Worm (Caenorhabditis elegans) whole organism, young adult: ENCODE measurements around the gene C44C1.1.

Source experiments
- F57C9.4 ChIP-seq: sonication (generic microtip); optimal IDR thresholded peaks from 2 replicates; lab custom pipeline; 2017; ENCODE audit warnings: mild to moderate bottlenecking, missing genetic modification characterization, missing compliant biosample characterization
- K11D2.4 ChIP-seq: fragments of 200-800 bp; sonication (Bioruptor generic); IDR thresholded peaks from 2 replicates; pipeline ENCODE4 v1.3.6; 2022; ENCODE audit warnings: missing genetic modification reagents, missing genetic modification characterization, missing compliant biosample characterization
- ekl-4 ChIP-seq: fragments of 200-800 bp; sonication (Bioruptor generic); IDR thresholded peaks from 2 replicates; pipeline ENCODE4 v1.3.6; 2022; ENCODE audit warnings: missing genetic modification reagents, missing genetic modification characterization, missing compliant biosample characterization
- gei-17 ChIP-seq: fragments of 200-800 bp; sonication (Bioruptor generic); optimal IDR thresholded peaks from 2 replicates; lab custom pipeline; 2018; ENCODE audit warnings: mild to moderate bottlenecking, missing genetic modification characterization, missing compliant biosample characterization
- him-1 ChIP-seq: sonication (generic microtip); optimal IDR thresholded peaks from 2 replicates; lab custom pipeline; 2016; ENCODE audit warnings: missing genotype, missing genetic modification reagents, missing genetic modification characterization, missing compliant biosample characterization
- lir-1 ChIP-seq: fragments of 200-800 bp; sonication (Bioruptor generic); conservative IDR thresholded peaks from 2 replicates; pipeline ENCODE4 v1.3.6; 2022; ENCODE audit warnings: missing genetic modification reagents, missing genetic modification characterization, missing compliant biosample characterization
- mcd-1 ChIP-seq: fragments of 200-800 bp; sonication (Bioruptor generic); IDR thresholded peaks from 2 replicates; pipeline ENCODE4 v1.3.6; 2022; ENCODE audit warnings: missing genetic modification reagents, missing genetic modification characterization, missing compliant biosample characterization
- nhr-27 ChIP-seq: fragments of 200-800 bp; sonication (Bioruptor generic); optimal IDR thresholded peaks from 2 replicates; lab custom pipeline; 2018; ENCODE audit warnings: mild to moderate bottlenecking, missing genetic modification characterization, moderate library complexity, missing compliant biosample characterization
- nhr-90 ChIP-seq: sonication (generic microtip); optimal IDR thresholded peaks from 2 replicates; lab custom pipeline; 2016; ENCODE audit warnings: missing genotype, mild to moderate bottlenecking, missing genetic modification characterization, missing compliant biosample characterization
- unc-130 ChIP-seq: sonication (generic microtip); optimal IDR thresholded peaks from 2 replicates; lab custom pipeline; 2016; ENCODE audit warnings: missing genetic modification reagents, missing genetic modification characterization, missing compliant biosample characterization
- unc-62 ChIP-seq: fragments of 150-350 bp; optimal IDR thresholded peaks from 2 replicates; lab custom pipeline; 2014; ENCODE audit warnings: missing biosample characterization, missing genetic modification reagents, missing genetic modification characterization
- ztf-26 ChIP-seq: sonication (generic microtip); optimal IDR thresholded peaks from 2 replicates; lab custom pipeline; 2017; ENCODE audit warnings: missing genetic modification characterization, missing compliant biosample characterization

DNA sequence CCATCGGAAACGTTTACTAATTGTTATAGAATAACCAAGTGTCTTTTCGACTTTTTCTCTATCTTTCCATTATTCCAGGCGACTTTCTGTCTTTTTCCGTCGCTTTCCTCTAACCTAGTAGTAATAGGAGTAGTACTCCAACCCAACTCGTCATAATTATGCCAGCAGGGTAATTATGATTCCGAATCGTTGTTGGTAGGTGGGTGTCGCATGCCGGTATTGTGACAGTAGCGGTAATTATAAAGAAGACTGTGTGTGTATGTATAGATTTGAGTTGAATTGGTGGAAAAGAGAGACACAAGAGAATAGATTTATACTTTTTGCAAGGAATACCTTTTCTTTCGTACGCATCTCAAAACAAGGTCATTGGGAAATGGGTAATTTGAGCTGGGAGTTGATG is 24.4 kb downstream of the C44C1.1 start:
- TF ChIP-seq gei-17 (no peak), ztf-26 (tag; lab: Kevin White, UChicago) (no peak), F57C9.4 (tag; lab: Kevin White, UChicago) (no peak), him-1 (no peak), mcd-1 (GFP tag; lab: Robert Waterston, UW) (no peak), K11D2.4 (no peak), lir-1 (no peak), nhr-27 (tag; lab: Kevin White, UChicago) (no peak), nhr-90 (tag; lab: Kevin White, UChicago) (no peak), unc-62 (GFP tag; lab: Kevin White, UChicago) (no peak), unc-130 (GFP tag; lab: Kevin White, UChicago) (no peak), ekl-4 (GFP tag; lab: Robert Waterston, UW) (no peak)
